Fruit fly (Drosophila melanogaster) whole organism, embryonic: ENCODE results near the gene CG34179.
A peak's percentile ranks its signal among the peaks of the same experiment; 100 is the strongest.

ENCODE experiments used
- ATbp ChIP-seq: fragments of 200-800 bp; sonication (Bioruptor generic); optimal IDR thresholded peaks from 2 replicates; lab custom pipeline; 2017; ENCODE audit warnings: missing biosample characterization, mild to moderate bottlenecking, missing genetic modification characterization, missing genetic modification reagents
- Awh ChIP-seq: fragments of 200-800 bp; sonication (Bioruptor generic); IDR thresholded peaks from 2 replicates; pipeline ENCODE4, ENCODE4 v1.3.6; 2022; ENCODE audit warnings: missing biosample characterization, missing genetic modification characterization
- Bdp1 ChIP-seq: fragments of 200-800 bp; sonication (Bioruptor generic); optimal IDR thresholded peaks from 3 replicates; lab custom pipeline; 2016; ENCODE audit warnings: missing biosample characterization, missing genetic modification characterization
- BtbVII ChIP-seq: fragments of 200-800 bp; sonication (Bioruptor generic); optimal IDR thresholded peaks from 3 replicates; lab custom pipeline; 2017; ENCODE audit warnings: missing biosample characterization, mild to moderate bottlenecking, missing genetic modification characterization
- CG10431 ChIP-seq: fragments of 200-800 bp; sonication (Bioruptor generic); optimal IDR thresholded peaks from 3 replicates; lab custom pipeline; 2018; ENCODE audit warnings: missing biosample characterization, mild to moderate bottlenecking, missing genetic modification characterization
- CG11085 ChIP-seq: fragments of 200-800 bp; sonication (Bioruptor generic); IDR thresholded peaks from 2 replicates; pipeline ENCODE4 v1.3.6; 2022; ENCODE audit warnings: missing biosample characterization, missing genetic modification characterization
- CG11093 ChIP-seq: fragments of 200-800 bp; sonication (Bioruptor generic); IDR thresholded peaks from 3 replicates; pipeline ENCODE4 v1.3.6; 2022; ENCODE audit warnings: missing biosample characterization, missing genetic modification characterization
- CG1233 ChIP-seq: fragments of 200-800 bp; sonication (Bioruptor generic); optimal IDR thresholded peaks from 4 replicates; lab custom pipeline; 2018; ENCODE audit warnings: missing biosample characterization, mild to moderate bottlenecking, missing genetic modification characterization
- CG14050 ChIP-seq: fragments of 200-800 bp; sonication (Bioruptor generic); IDR thresholded peaks from 3 replicates; pipeline ENCODE4 v1.3.6; 2022; ENCODE audit warnings: missing biosample characterization, missing genetic modification characterization
- CG15479 ChIP-seq: fragments of 200-800 bp; sonication (Bioruptor generic); optimal IDR thresholded peaks from 3 replicates; lab custom pipeline; 2019; ENCODE audit warnings: missing biosample characterization, mild to moderate bottlenecking, missing genetic modification characterization, moderate library complexity
- CG16815 ChIP-seq: fragments of 200-800 bp; sonication (Bioruptor generic); optimal IDR thresholded peaks from 3 replicates; lab custom pipeline; 2017; ENCODE audit warnings: missing biosample characterization, mild to moderate bottlenecking, missing genetic modification characterization
- CG17359 ChIP-seq: fragments of 200-800 bp; sonication (Bioruptor generic); optimal IDR thresholded peaks from 3 replicates; lab custom pipeline; 2018; ENCODE audit warnings: missing biosample characterization, mild to moderate bottlenecking, missing genetic modification characterization, moderate library complexity
- CG17568 ChIP-seq: fragments of 200-800 bp; sonication (Bioruptor generic); optimal IDR thresholded peaks from 2 replicates; lab custom pipeline; 2018; ENCODE audit warnings: missing biosample characterization, mild to moderate bottlenecking, missing genetic modification characterization, moderate library complexity
- CG32767 ChIP-seq: fragments of 200-800 bp; sonication (Bioruptor generic); IDR thresholded peaks from 2 replicates; pipeline ENCODE4 v1.3.6; 2022; ENCODE audit warnings: missing biosample characterization, missing genetic modification characterization
- CG3407 ChIP-seq: fragments of 200-800 bp; sonication (Bioruptor generic); optimal IDR thresholded peaks from 2 replicates; lab custom pipeline; 2018; ENCODE audit warnings: missing biosample characterization, mild to moderate bottlenecking, missing genetic modification characterization
- CG34224 ChIP-seq: fragments of 200-800 bp; sonication (Bioruptor generic); IDR thresholded peaks from 3 replicates; pipeline ENCODE4 v1.3.6; 2022; ENCODE audit warnings: missing biosample characterization, missing genetic modification characterization; ENCODE audit not compliant: partially characterized antibody
- CG34422 ChIP-seq: fragments of 200-800 bp; sonication (Bioruptor generic); IDR thresholded peaks from 3 replicates; pipeline ENCODE4 v1.3.6; 2022; ENCODE audit warnings: missing biosample characterization, missing genetic modification characterization
- CG4328 ChIP-seq: fragments of 200-800 bp; sonication (Bioruptor generic); optimal IDR thresholded peaks from 3 replicates; lab custom pipeline; 2017; ENCODE audit warnings: missing biosample characterization, missing genetic modification reagents, missing genetic modification characterization
- CG4360 ChIP-seq: fragments of 200-800 bp; sonication (Bioruptor generic); IDR thresholded peaks from 2 replicates; pipeline ENCODE4 v1.3.6; 2022; ENCODE audit warnings: missing biosample characterization, missing genetic modification characterization
- CG5953 ChIP-seq: fragments of 200-800 bp; sonication (Bioruptor generic); IDR thresholded peaks from 2 replicates; pipeline ENCODE4 v1.3.6; 2022; ENCODE audit warnings: missing biosample characterization, missing genetic modification characterization
- CG6683 ChIP-seq: fragments of 200-800 bp; sonication (Bioruptor generic); optimal IDR thresholded peaks from 2 replicates; lab custom pipeline; 2017; ENCODE audit warnings: missing biosample characterization, mild to moderate bottlenecking, missing genetic modification characterization, missing genetic modification reagents
- CG6689 ChIP-seq: fragments of 200-800 bp; sonication (Bioruptor generic); IDR thresholded peaks from 2 replicates; pipeline ENCODE4 v1.3.6; 2022; ENCODE audit warnings: missing biosample characterization, missing genetic modification characterization
- CG7745 ChIP-seq: fragments of 200-800 bp; sonication (Bioruptor generic); optimal IDR thresholded peaks from 2 replicates; lab custom pipeline; 2018; ENCODE audit warnings: missing biosample characterization, mild to moderate bottlenecking, missing genetic modification characterization, moderate library complexity
- D ChIP-seq, 2 experiments: fragments of 200-800 bp in 1 of 2; fragments of >200 bp in 1 of 2; sonication (Bioruptor generic) in 1 of 2; optimal IDR thresholded peaks; 2 replicates in 1 of 2; 3 replicates in 1 of 2; lab custom pipeline; 2017; ENCODE audit warnings: mild to moderate bottlenecking in 1 of 2, missing biosample characterization in 1 of 2, missing genetic modification characterization in 1 of 2, missing genetic modification reagents in 1 of 2
- D19B ChIP-seq: fragments of 200-800 bp; sonication (Bioruptor generic); optimal IDR thresholded peaks from 2 replicates; lab custom pipeline; 2017; ENCODE audit warnings: missing biosample characterization, mild to moderate bottlenecking, missing genetic modification characterization
- Jarid2 ChIP-seq: fragments of 200-800 bp; sonication (Bioruptor generic); optimal IDR thresholded peaks from 3 replicates; lab custom pipeline; 2017; ENCODE audit warnings: mild to moderate bottlenecking, missing biosample characterization, missing genetic modification reagents, missing genetic modification characterization
- Mad ChIP-seq: fragments of 200-800 bp; sonication (Bioruptor generic); optimal IDR thresholded peaks from 2 replicates; lab custom pipeline; 2016; ENCODE audit warnings: missing biosample characterization, missing genetic modification characterization
- NfI ChIP-seq: fragments of 200-800 bp; sonication (Bioruptor generic); optimal IDR thresholded peaks from 3 replicates; lab custom pipeline; 2018; ENCODE audit warnings: missing biosample characterization, mild to moderate bottlenecking, missing genetic modification characterization, moderate library complexity
- Scr ChIP-seq: fragments of 200-800 bp; sonication (Bioruptor generic); IDR thresholded peaks from 2 replicates; pipeline ENCODE4 v1.3.6; 2022; ENCODE audit warnings: missing biosample characterization, missing genetic modification characterization; ENCODE audit not compliant: partially characterized antibody
- Stat92E ChIP-seq, 3 experiments: fragments of >200 bp in 2 of 3; fragments of 200-800 bp in 1 of 3; sonication (Bioruptor generic) in 1 of 3; optimal IDR thresholded peaks; 2 replicates each; lab custom pipeline; 2017 to 2019; ENCODE audit warnings: missing biosample characterization in 3 of 3, missing genetic modification characterization in 3 of 3, mild to moderate bottlenecking in 1 of 3, moderate library complexity in 1 of 3
- Taf1 ChIP-seq: fragments of 200-800 bp; sonication (Bioruptor generic); IDR thresholded peaks from 2 replicates; pipeline ENCODE4 v1.3.6; 2022; ENCODE audit warnings: missing biosample characterization, missing genetic modification characterization
- ap ChIP-seq: fragments of 200-800 bp; sonication (Bioruptor generic); IDR thresholded peaks from 2 replicates; pipeline ENCODE4 v1.3.6; 2022; ENCODE audit warnings: missing biosample characterization, missing genetic modification characterization
- cato ChIP-seq: fragments of 200-800 bp; sonication (Bioruptor generic); optimal IDR thresholded peaks from 2 replicates; lab custom pipeline; 2016; ENCODE audit warnings: missing biosample characterization, missing genetic modification characterization, borderline replicate concordance
- crol ChIP-seq: fragments of 200-800 bp; sonication (Bioruptor generic); IDR thresholded peaks from 2 replicates; pipeline ENCODE4 v1.3.6; 2022; ENCODE audit warnings: missing biosample characterization, missing genetic modification characterization
- dpn ChIP-seq, 2 experiments: fragments of 200-800 bp; sonication (Bioruptor generic); optimal IDR thresholded peaks; 3 replicates each; lab custom pipeline; 2016; ENCODE audit warnings: missing biosample characterization in 2 of 2, missing genetic modification characterization in 2 of 2
- dysf ChIP-seq: fragments of 200-800 bp; sonication (Bioruptor generic); IDR thresholded peaks from 3 replicates; pipeline ENCODE4 v1.3.6; 2022; ENCODE audit warnings: missing biosample characterization, missing genetic modification characterization
- ems ChIP-seq: fragments of 200-800 bp; sonication (Bioruptor generic); optimal IDR thresholded peaks from 3 replicates; lab custom pipeline; 2016; ENCODE audit warnings: missing biosample characterization, missing genetic modification characterization
- eve ChIP-seq, 2 experiments: fragments of >200 bp; optimal IDR thresholded peaks; 2 replicates each; lab custom pipeline; 2017; ENCODE audit warnings: missing biosample characterization in 2 of 2, missing genetic modification characterization in 2 of 2
- eyg ChIP-seq: fragments of 200-800 bp; sonication (Bioruptor generic); optimal IDR thresholded peaks from 3 replicates; lab custom pipeline; 2016; ENCODE audit warnings: missing biosample characterization, missing genetic modification characterization
- fru ChIP-seq: fragments of >200 bp; optimal IDR thresholded peaks from 2 replicates; lab custom pipeline; 2017
- gce ChIP-seq: fragments of 200-800 bp; sonication (Bioruptor generic); IDR thresholded peaks from 3 replicates; pipeline ENCODE4 v1.3.6; 2022; ENCODE audit warnings: missing biosample characterization, missing genetic modification characterization
- ham ChIP-seq: fragments of 200-800 bp; sonication (Bioruptor generic); IDR thresholded peaks from 2 replicates; pipeline ENCODE4 v1.3.6; 2022; ENCODE audit warnings: missing biosample characterization, missing genetic modification characterization
- ken ChIP-seq: fragments of 200-800 bp; sonication (Bioruptor generic); IDR thresholded peaks from 3 replicates; pipeline ENCODE4 v1.3.6; 2022; ENCODE audit warnings: missing biosample characterization, missing genetic modification characterization
- knrl ChIP-seq: fragments of 200-800 bp; sonication (Bioruptor generic); IDR thresholded peaks from 3 replicates; pipeline ENCODE4 v1.3.6; 2022; ENCODE audit warnings: missing biosample characterization, missing genetic modification characterization; ENCODE audit not compliant: partially characterized antibody
- mam ChIP-seq: fragments of 200-800 bp; sonication (Bioruptor generic); optimal IDR thresholded peaks from 3 replicates; lab custom pipeline; 2016; ENCODE audit warnings: missing biosample characterization, missing genetic modification characterization
- nau ChIP-seq: fragments of 200-800 bp; sonication (Bioruptor generic); optimal IDR thresholded peaks from 3 replicates; lab custom pipeline; 2017; ENCODE audit warnings: missing biosample characterization, mild to moderate bottlenecking, missing genetic modification characterization, missing genetic modification reagents
- peb ChIP-seq: fragments of 200-800 bp; sonication (Bioruptor generic); IDR thresholded peaks from 2 replicates; pipeline ENCODE4 v1.3.6; 2022; ENCODE audit warnings: missing biosample characterization, missing genetic modification characterization
- phol ChIP-seq: fragments of 200-800 bp; sonication (Bioruptor generic); optimal IDR thresholded peaks from 3 replicates; lab custom pipeline; 2018; ENCODE audit warnings: missing biosample characterization, mild to moderate bottlenecking, missing genetic modification characterization, moderate library complexity
- sima ChIP-seq: fragments of 200-800 bp; sonication (Bioruptor generic); optimal IDR thresholded peaks from 2 replicates; lab custom pipeline; 2016; ENCODE audit warnings: missing biosample characterization, missing genetic modification characterization
- vvl ChIP-seq: fragments of 200-800 bp; sonication (Bioruptor generic); IDR thresholded peaks from 2 replicates; pipeline ENCODE4 v1.3.6; 2022; ENCODE audit warnings: missing biosample characterization, missing genetic modification characterization
- zfh2 ChIP-seq: fragments of 200-800 bp; sonication (Bioruptor generic); optimal IDR thresholded peaks from 2 replicates; lab custom pipeline; 2016; ENCODE audit warnings: missing biosample characterization, missing genetic modification characterization

Gene CG34179

DNA sequence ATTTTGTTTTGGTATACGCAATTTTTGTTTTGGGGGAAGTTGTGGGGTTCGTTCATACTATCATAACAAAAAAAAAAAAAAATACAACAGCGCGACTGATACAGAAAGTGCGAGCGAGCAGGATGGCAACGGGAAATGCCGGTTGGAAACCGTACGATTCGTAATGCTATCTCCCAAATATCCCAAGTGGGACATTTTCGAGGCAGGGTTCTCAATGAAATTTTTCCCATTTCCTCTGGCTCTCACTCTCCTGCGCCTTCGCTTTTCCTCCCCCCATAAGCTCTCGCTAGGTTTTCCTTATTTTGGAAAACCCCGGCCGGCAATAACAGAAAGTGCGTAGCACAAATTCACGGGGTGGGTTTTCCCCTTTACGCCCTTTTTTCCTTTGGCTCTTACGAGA is 43.8 kb upstream of the CG34179 start (continued):
- no peak for TF ChIP-seq CG16815
- no peak for TF ChIP-seq fru (lab: Kevin White, UChicago)
- TF ChIP-seq CG4360 (GFP tag; lab: Robert Waterston, UW), result no peak
- TF ChIP-seq D (optimal IDR thresholded peaks at IDR 0.05; lab: Kevin White, UChicago), result no peak
- TF ChIP-seq D (GFP tag; optimal IDR thresholded peaks at IDR 0.05; lab: Kevin White, UChicago), result no peak
- no peak for TF ChIP-seq ATbp (GFP tag; lab: Kevin White, UChicago)
- TF ChIP-seq CG11085 (GFP tag; lab: Robert Waterston, UW), result no peak
- no peak for TF ChIP-seq Awh
- no peak for TF ChIP-seq Mad (GFP tag; lab: Kevin White, UChicago)
- no peak for TF ChIP-seq eyg (GFP tag; lab: Kevin White, UChicago)
- no peak for TF ChIP-seq ken (GFP tag; lab: Robert Waterston, UW)
- TF ChIP-seq Bdp1 (GFP tag; lab: Kevin White, UChicago), result no peak
- no peak for TF ChIP-seq zfh2
- TF ChIP-seq sima, result no peak
- no peak for TF ChIP-seq peb (GFP tag; lab: Robert Waterston, UW)
- TF ChIP-seq CG4328, result no peak
- no peak for TF ChIP-seq CG5953 (GFP tag; lab: Robert Waterston, UW)
- no peak for TF ChIP-seq CG1233 (GFP tag; lab: Kevin White, UChicago)
- no peak for TF ChIP-seq dpn (GFP tag; optimal IDR thresholded peaks at IDR 0.05; lab: Kevin White, UChicago)
- TF ChIP-seq ems (GFP tag; lab: Kevin White, UChicago), result no peak
- no peak for TF ChIP-seq nau
- peak; percentile 64 for TF ChIP-seq phol
- no peak for TF ChIP-seq ap (GFP tag; lab: Robert Waterston, UW)
- TF ChIP-seq CG15479 (GFP tag; lab: Kevin White, UChicago), result no peak
- TF ChIP-seq NfI (GFP tag; lab: Kevin White, UChicago), result no peak
- TF ChIP-seq CG17568 (GFP tag; lab: Kevin White, UChicago), result no peak
- TF ChIP-seq CG11093, result no peak
- no peak for TF ChIP-seq CG14050 (GFP tag; lab: Robert Waterston, UW)
- no peak for TF ChIP-seq CG6683
- no peak for TF ChIP-seq Scr
- TF ChIP-seq Stat92E (GFP tag; optimal IDR thresholded peaks at IDR 0.05; lab: Kevin White, UChicago), result no peak
- no peak for TF ChIP-seq CG7745
- TF ChIP-seq dysf, result no peak
- peak; percentile 34 for TF ChIP-seq CG17359
- TF ChIP-seq ham (GFP tag; lab: Robert Waterston, UW), result no peak
- 0 out of 3 replicates have a peak, but pooled peaks have one; percentile 40 for TF ChIP-seq gce (GFP tag; lab: Robert Waterston, UW)
- TF ChIP-seq crol (GFP tag; lab: Robert Waterston, UW), result peak; percentile 31; the same call in 1 of the 2 replicates
- no peak for TF ChIP-seq CG3407
- peak; percentile 65; the same call in 1 of the 2 replicates for TF ChIP-seq CG32767 (GFP tag; lab: Robert Waterston, UW)
- TF ChIP-seq Taf1, result no peak
- no peak for TF ChIP-seq CG6689 (GFP tag; lab: Robert Waterston, UW)
- TF ChIP-seq eve (GFP tag; optimal IDR thresholded peaks at IDR 0.05; lab: Kevin White, UChicago), result no peak
- TF ChIP-seq CG10431, result peak; percentile 34
- TF ChIP-seq knrl (GFP tag; lab: Robert Waterston, UW), result no peak
- TF ChIP-seq cato (GFP tag; lab: Kevin White, UChicago), result no peak
- TF ChIP-seq Jarid2 (GFP tag; lab: Kevin White, UChicago), result no peak
- TF ChIP-seq mam (GFP tag; lab: Kevin White, UChicago), result no peak
- no peak for TF ChIP-seq BtbVII (GFP tag; lab: Kevin White, UChicago)
- TF ChIP-seq vvl (GFP tag; lab: Robert Waterston, UW), result 0 out of 2 replicates have a peak, but pooled peaks have one; percentile 14
- 0 out of 3 replicates have a peak, but pooled peaks have one; percentile 50 for TF ChIP-seq CG34422
- no peak for TF ChIP-seq D19B (GFP tag; lab: Kevin White, UChicago)
- TF ChIP-seq CG34224 (GFP tag; lab: Robert Waterston, UW), result no peak
